Worm (Caenorhabditis elegans) whole organism, L3 larva: ENCODE data around the gene byn-1.

ENCODE experiments used
- R02D3.7 ChIP-seq: fragments of 150-350 bp; optimal IDR thresholded peaks from 2 replicates; lab custom pipeline; 2014; ENCODE audit warnings: missing biosample characterization, missing genetic modification characterization
- ZK546.5 ChIP-seq: sonication (generic microtip); optimal IDR thresholded peaks from 2 replicates; lab custom pipeline; 2017; ENCODE audit warnings: missing biosample characterization, missing genetic modification characterization
- aly-2 ChIP-seq: fragments of 150-350 bp; optimal IDR thresholded peaks from 2 replicates; lab custom pipeline; 2014; ENCODE audit warnings: missing biosample characterization, missing genetic modification characterization
- ama-1 ChIP-seq: fragments of 150-350 bp; optimal IDR thresholded peaks from 2 replicates; lab custom pipeline; 2018
- ceh-16 ChIP-seq: sonication (generic microtip); optimal IDR thresholded peaks from 2 replicates; lab custom pipeline; 2017; ENCODE audit warnings: missing biosample characterization, missing genetic modification characterization
- ceh-28 ChIP-seq: fragments of 150-350 bp; optimal IDR thresholded peaks from 2 replicates; lab custom pipeline; 2014; ENCODE audit warnings: missing biosample characterization, missing genetic modification reagents, missing genetic modification characterization
- ceh-9 ChIP-seq: sonication (generic microtip); optimal IDR thresholded peaks from 2 replicates; lab custom pipeline; 2018; ENCODE audit warnings: missing biosample characterization, missing genetic modification characterization
- daf-12 ChIP-seq: fragments of 150-350 bp; optimal IDR thresholded peaks from 2 replicates; lab custom pipeline; 2014; ENCODE audit warnings: missing biosample characterization, missing genetic modification reagents, missing genetic modification characterization
- egl-27 ChIP-seq: sonication (generic microtip); optimal IDR thresholded peaks from 4 replicates; lab custom pipeline; 2017; ENCODE audit warnings: missing biosample characterization, missing genetic modification reagents, missing genetic modification characterization
- elt-1 ChIP-seq: fragments of 150-350 bp; optimal IDR thresholded peaks from 2 replicates; lab custom pipeline; 2014; ENCODE audit warnings: missing biosample characterization, missing genetic modification characterization
- elt-2 ChIP-seq: sonication (generic microtip); optimal IDR thresholded peaks from 2 replicates; lab custom pipeline; 2016; ENCODE audit warnings: missing genetic modification reagents, mild to moderate bottlenecking, missing genetic modification characterization, missing compliant biosample characterization
- elt-3 ChIP-seq, 3 experiments: fragments of 150-350 bp in 1 of 3; sonication (generic microtip) in 2 of 3; optimal IDR thresholded peaks; 2 replicates in 2 of 3; 4 replicates in 1 of 3; lab custom pipeline; 2014 to 2017; ENCODE audit warnings: missing biosample characterization in 3 of 3, missing genetic modification characterization in 3 of 3
- fos-1 ChIP-seq: fragments of 150-350 bp; optimal IDR thresholded peaks from 2 replicates; lab custom pipeline; 2014; ENCODE audit warnings: missing biosample characterization, missing genetic modification characterization
- hmg-11 ChIP-seq: sonication (generic microtip); optimal IDR thresholded peaks from 2 replicates; lab custom pipeline; 2016; ENCODE audit warnings: missing genetic modification characterization, missing compliant biosample characterization
- jun-1 ChIP-seq: fragments of 150-350 bp; optimal IDR thresholded peaks from 2 replicates; lab custom pipeline; 2014; ENCODE audit warnings: missing biosample characterization, missing genetic modification reagents, missing genetic modification characterization
- lin-15B ChIP-seq: fragments of 150-350 bp; optimal IDR thresholded peaks from 2 replicates; lab custom pipeline; 2014; ENCODE audit warnings: missing biosample characterization, missing genetic modification characterization
- lin-39 ChIP-seq: fragments of 150-350 bp; optimal IDR thresholded peaks from 2 replicates; lab custom pipeline; 2018; ENCODE audit warnings: missing biosample characterization, missing genetic modification reagents, missing genetic modification characterization
- lsy-12 ChIP-seq: sonication (generic microtip); optimal IDR thresholded peaks from 2 replicates; lab custom pipeline; 2016; ENCODE audit warnings: mild to moderate bottlenecking, missing genetic modification characterization, missing compliant biosample characterization
- mdl-1 ChIP-seq: fragments of 150-350 bp; optimal IDR thresholded peaks from 2 replicates; lab custom pipeline; 2014; ENCODE audit warnings: missing biosample characterization, missing genetic modification characterization
- mml-1 ChIP-seq: fragments of 150-350 bp; sonication (generic microtip); optimal IDR thresholded peaks from 3 replicates; lab custom pipeline; 2014; ENCODE audit warnings: missing biosample characterization, missing genetic modification characterization
- nfya-1 ChIP-seq: sonication (generic microtip); optimal IDR thresholded peaks from 2 replicates; lab custom pipeline; 2017; ENCODE audit warnings: missing genetic modification characterization, mild to moderate bottlenecking, missing compliant biosample characterization, antibody characterized with exemption, moderate library complexity; ENCODE audit not compliant: insufficient read depth
- nhr-11 ChIP-seq: fragments of 150-350 bp; optimal IDR thresholded peaks from 2 replicates; lab custom pipeline; 2014; ENCODE audit warnings: missing biosample characterization, missing genetic modification characterization
- nhr-12 ChIP-seq: fragments of 150-350 bp; optimal IDR thresholded peaks from 2 replicates; lab custom pipeline; 2014; ENCODE audit warnings: missing biosample characterization, missing genetic modification characterization
- nhr-23 ChIP-seq: fragments of 150-350 bp; optimal IDR thresholded peaks from 2 replicates; lab custom pipeline; 2014; ENCODE audit warnings: missing biosample characterization, missing genetic modification reagents, missing genetic modification characterization
- nhr-25 ChIP-seq: sonication (generic microtip); optimal IDR thresholded peaks from 2 replicates; lab custom pipeline; 2017; ENCODE audit warnings: missing biosample characterization, missing genetic modification characterization
- nhr-28 ChIP-seq: fragments of 150-350 bp; optimal IDR thresholded peaks from 2 replicates; lab custom pipeline; 2014; ENCODE audit warnings: missing biosample characterization, missing genetic modification characterization
- nhr-43 ChIP-seq: sonication (generic microtip); optimal IDR thresholded peaks from 2 replicates; lab custom pipeline; 2016; ENCODE audit warnings: mild to moderate bottlenecking, missing genetic modification characterization, missing compliant biosample characterization; ENCODE audit not compliant: poor library complexity, severe bottlenecking
- nhr-67 ChIP-seq: fragments of 150-350 bp; optimal IDR thresholded peaks from 2 replicates; lab custom pipeline; 2014; ENCODE audit warnings: missing biosample characterization, missing genetic modification characterization
- nhr-76 ChIP-seq: fragments of 150-350 bp; sonication (generic microtip); optimal IDR thresholded peaks from 5 replicates; lab custom pipeline; 2014; ENCODE audit warnings: missing biosample characterization, missing genetic modification characterization
- nhr-77 ChIP-seq: fragments of 150-350 bp; optimal IDR thresholded peaks from 2 replicates; lab custom pipeline; 2014; ENCODE audit warnings: missing biosample characterization, missing genetic modification characterization
- pha-4 ChIP-seq: fragments of 150-350 bp; optimal IDR thresholded peaks from 2 replicates; lab custom pipeline; 2014; ENCODE audit warnings: missing biosample characterization, missing genetic modification reagents, missing genetic modification characterization
- pqm-1 ChIP-seq: fragments of 150-350 bp; optimal IDR thresholded peaks from 2 replicates; lab custom pipeline; 2017; ENCODE audit warnings: missing biosample characterization, missing genetic modification characterization, inconsistent platforms
- sea-2 ChIP-seq: fragments of 150-350 bp; sonication (generic microtip); optimal IDR thresholded peaks from 4 replicates; lab custom pipeline; 2014; ENCODE audit warnings: missing biosample characterization, missing genetic modification reagents, missing genetic modification characterization
- snpc-4 ChIP-seq: fragments of 150-350 bp; optimal IDR thresholded peaks from 2 replicates; lab custom pipeline; 2014; ENCODE audit warnings: missing biosample characterization, missing genetic modification characterization
- tbx-2 ChIP-seq: sonication (generic microtip); optimal IDR thresholded peaks from 2 replicates; lab custom pipeline; 2016; ENCODE audit warnings: mild to moderate bottlenecking, missing genetic modification characterization, missing compliant biosample characterization
- unc-39 ChIP-seq: sonication (generic microtip); optimal IDR thresholded peaks from 4 replicates; lab custom pipeline; 2017; ENCODE audit warnings: missing biosample characterization, missing genetic modification characterization
- unc-62 ChIP-seq: fragments of 150-350 bp; sonication (generic microtip); optimal IDR thresholded peaks from 4 replicates; lab custom pipeline; 2014; ENCODE audit warnings: missing biosample characterization, missing genetic modification reagents, missing genetic modification characterization
- zag-1 ChIP-seq: fragments of 150-350 bp; optimal IDR thresholded peaks from 2 replicates; lab custom pipeline; 2014; ENCODE audit warnings: missing biosample characterization, missing genetic modification characterization
- ztf-11 ChIP-seq: fragments of 150-350 bp; optimal IDR thresholded peaks from 2 replicates; lab custom pipeline; 2014; ENCODE audit warnings: missing biosample characterization, missing genetic modification characterization
- ztf-4 ChIP-seq: fragments of 150-350 bp; optimal IDR thresholded peaks from 2 replicates; lab custom pipeline; 2014; ENCODE audit warnings: missing biosample characterization, missing genetic modification characterization

Gene byn-1

DNA sequence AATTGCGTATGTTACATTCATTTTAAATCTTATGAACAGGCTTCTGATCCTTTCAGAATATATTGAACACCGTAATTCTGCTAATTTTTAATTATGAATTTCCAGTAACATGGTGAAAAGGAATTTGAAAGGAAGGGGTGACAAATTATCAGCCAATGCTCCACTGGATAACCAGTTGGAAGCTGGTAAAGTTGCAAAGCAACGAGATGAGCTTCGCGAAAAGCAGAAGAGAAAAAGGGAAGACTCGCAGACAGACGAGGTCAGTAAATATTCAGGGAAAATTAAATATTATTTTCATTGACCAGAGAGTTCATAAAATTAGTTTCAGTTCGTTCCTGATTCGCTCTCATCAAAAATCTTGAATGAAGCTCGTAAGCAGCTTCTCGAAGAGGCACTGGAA, at the start of gene byn-1:
Gene byn-1 (plus strand): TSS at position 106 of the 400 bp plus-strand sequence.
- TF ChIP-seq nhr-76, result no peak
- TF ChIP-seq daf-12 (tag; lab: Kevin White, UChicago), result no peak
- TF ChIP-seq mdl-1 (tag; lab: Kevin White, UChicago), result no peak
- TF ChIP-seq elt-2, result no peak
- TF ChIP-seq nhr-12 (tag; lab: Kevin White, UChicago), result no peak
- no peak for TF ChIP-seq nhr-28 (tag; lab: Kevin White, UChicago)
- no peak for TF ChIP-seq nhr-77
- TF ChIP-seq nhr-23 (tag; lab: Kevin White, UChicago), result no peak
- no peak for TF ChIP-seq hmg-11 (tag; lab: Kevin White, UChicago)
- TF ChIP-seq ceh-16 (tag; lab: Kevin White, UChicago), result no peak
- no peak for TF ChIP-seq lsy-12 (tag; lab: Kevin White, UChicago)
- no peak for TF ChIP-seq fos-1 (tag; lab: Kevin White, UChicago)
- no peak for TF ChIP-seq snpc-4 (tag; lab: Kevin White, UChicago)
- TF ChIP-seq ceh-28, result no peak
- no peak for TF ChIP-seq unc-62 (GFP tag; lab: Kevin White, UChicago)
- TF ChIP-seq ZK546.5 (tag; lab: Kevin White, UChicago), result no peak
- TF ChIP-seq pha-4 (tag; lab: Kevin White, UChicago), result no peak
- no peak for TF ChIP-seq elt-1
- TF ChIP-seq nhr-25 (tag; lab: Kevin White, UChicago), result no peak
- no peak for TF ChIP-seq nhr-67

DNA sequence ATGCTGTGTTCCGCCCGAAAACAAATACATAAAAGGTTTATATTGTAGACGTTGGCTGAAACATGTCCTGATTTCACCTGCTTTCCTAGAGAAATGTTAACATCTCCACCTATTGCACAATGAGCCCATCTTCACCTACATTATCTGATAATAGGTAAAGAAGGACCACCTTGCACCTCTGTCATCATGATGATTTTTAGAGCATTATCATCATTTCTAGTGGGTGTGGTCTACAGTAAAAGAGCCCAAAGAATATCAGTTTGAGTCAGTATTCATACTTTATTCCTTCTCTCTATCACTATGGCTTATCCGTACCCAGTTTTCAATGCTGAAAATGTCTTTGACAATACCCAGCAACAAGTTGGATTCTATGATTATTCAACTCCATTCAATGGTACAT, 47.6 kb upstream of the byn-1 start, which contains the start of gene med-2:
Gene med-2 (plus strand): TSS at position 301 of the 400 bp plus-strand sequence.
- no peak for TF ChIP-seq hmg-11 (tag; lab: Kevin White, UChicago)
- TF ChIP-seq ama-1 (lab: Kevin White, UChicago), result no peak
- no peak for TF ChIP-seq jun-1 (tag; lab: Kevin White, UChicago)
- TF ChIP-seq R02D3.7, result no peak
- no peak for TF ChIP-seq ztf-4 (tag; lab: Kevin White, UChicago)
- no peak for TF ChIP-seq lin-15B (tag; lab: Kevin White, UChicago)
- TF ChIP-seq nhr-11 (tag; lab: Kevin White, UChicago), result no peak
- no peak for TF ChIP-seq sea-2
- no peak for TF ChIP-seq unc-39 (tag; lab: Kevin White, UChicago)
- no peak for TF ChIP-seq nfya-1 (tag; lab: Kevin White, UChicago)
- no peak for TF ChIP-seq aly-2 (tag; lab: Kevin White, UChicago)
- TF ChIP-seq lin-39 (tag; lab: Kevin White, UChicago), result no peak
- TF ChIP-seq zag-1 (tag; lab: Kevin White, UChicago), result no peak
- no peak for TF ChIP-seq nhr-77
- no peak for TF ChIP-seq nhr-23 (tag; lab: Kevin White, UChicago)
- TF ChIP-seq elt-1, result no peak
- TF ChIP-seq ceh-28, result no peak
- no peak for TF ChIP-seq nhr-67
- no peak for TF ChIP-seq daf-12 (tag; lab: Kevin White, UChicago)
- no peak for TF ChIP-seq nhr-25 (tag; lab: Kevin White, UChicago)
- TF ChIP-seq, all 47 proteins: peak for 0

DNA sequence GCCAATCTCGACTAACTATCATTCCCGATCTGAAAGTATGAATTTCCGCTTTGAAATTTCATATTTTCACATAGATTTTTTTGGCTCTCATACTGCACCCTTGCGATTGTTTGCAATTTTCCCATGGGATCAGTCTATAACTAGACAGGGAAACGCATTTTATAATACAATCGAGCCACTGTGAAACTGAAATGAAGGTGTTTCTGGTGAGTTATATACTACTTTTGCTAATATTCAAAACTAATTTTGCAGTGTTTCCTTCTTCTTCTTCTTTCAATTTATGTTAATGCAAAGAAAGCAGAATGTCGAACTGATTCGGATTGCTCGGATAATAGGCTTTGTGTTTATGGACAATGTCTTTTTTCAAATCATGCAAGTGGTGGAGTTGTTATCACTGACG, 45.9 kb upstream of the byn-1 start:
- no peak for TF ChIP-seq aly-2 (tag; lab: Kevin White, UChicago)
- no peak for TF ChIP-seq jun-1 (tag; lab: Kevin White, UChicago)
- no peak for TF ChIP-seq hmg-11 (tag; lab: Kevin White, UChicago)
- no peak for TF ChIP-seq mml-1
- no peak for TF ChIP-seq tbx-2 (tag; lab: Kevin White, UChicago)
- TF ChIP-seq elt-2, result no peak

DNA sequence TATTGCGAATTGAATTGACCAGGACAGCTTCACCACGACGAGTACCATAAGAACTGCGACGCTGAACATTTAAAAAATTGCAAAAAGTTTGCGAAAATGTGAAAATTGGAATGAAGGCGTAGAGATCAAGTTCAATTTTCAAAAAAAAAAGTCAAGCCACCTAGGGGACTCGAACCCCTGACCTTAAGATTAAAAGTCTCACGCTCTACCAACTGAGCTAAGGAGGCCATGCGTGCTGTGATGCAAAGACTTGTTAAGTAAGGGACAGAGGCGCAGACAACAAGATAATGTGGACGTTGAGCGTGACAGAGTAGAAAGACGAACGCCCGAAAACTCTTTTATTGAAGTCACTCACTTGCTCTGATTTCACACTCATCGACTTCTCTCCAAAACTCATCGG, 44.2 kb upstream of the byn-1 start:
- TF ChIP-seq lsy-12 (tag; lab: Kevin White, UChicago) (peak; percentile 67), hmg-11 (tag; lab: Kevin White, UChicago) (peak; percentile 89), lin-39 (tag; lab: Kevin White, UChicago) (peak; percentile 53), nfya-1 (tag; lab: Kevin White, UChicago) (peak; percentile 67), ztf-11 (no peak), nhr-23 (tag; lab: Kevin White, UChicago) (no peak), R02D3.7 (peak; percentile 45), nhr-28 (tag; lab: Kevin White, UChicago) (no peak), daf-12 (tag; lab: Kevin White, UChicago) (no peak), ceh-9 (no peak), lin-15B (tag; lab: Kevin White, UChicago) (peak; percentile 32), elt-2 (peak; percentile 35), nhr-77 (no peak), tbx-2 (tag; lab: Kevin White, UChicago) (peak; percentile 28), egl-27 (peak; percentile 32), ama-1 (lab: Kevin White, UChicago) (peak; percentile 18), pqm-1 (tag; lab: Kevin White, UChicago) (peak; percentile 33), elt-3 (tag; optimal IDR thresholded peaks at IDR 0.05; lab: Kevin White, UChicago) (peak in 1 of 3 experiments; percentile 59), nhr-43 (peak; percentile 25)
